Worm (Caenorhabditis elegans): ENCODE results near the gene srv-26.
"Not testable (repeated sequence)": the region's sequence is repeated elsewhere in the genome, so short reads cannot be mapped to it uniquely, and the experiment has no call there.

srv-26 gene

DNA sequence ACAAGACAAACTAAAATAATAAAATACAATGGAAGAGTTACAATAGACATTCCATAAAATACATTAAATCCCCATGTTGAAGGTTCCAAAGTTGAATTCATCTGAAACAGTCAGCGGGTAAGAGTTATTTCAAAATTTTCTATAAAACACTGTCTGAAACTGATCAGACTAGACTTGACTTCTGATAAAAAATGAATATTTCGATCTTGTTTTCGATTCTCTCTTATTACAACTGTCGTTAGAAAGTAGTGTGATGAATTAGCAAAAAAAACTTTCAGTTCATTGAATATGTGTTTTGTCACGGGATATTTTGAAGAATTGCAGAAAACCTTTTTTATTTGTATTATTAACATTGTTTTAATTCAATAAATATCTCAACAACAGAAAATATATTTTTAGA is at the start of gene srv-26:
Gene srv-26 (minus strand): TSS at position 101 of the 400 bp plus-strand sequence.
- TF ChIP-seq hlh-11 (tag; optimal IDR thresholded peaks at IDR 0.05) (no peak), arid-1 (GFP tag; conservative IDR thresholded peaks at IDR 0.05) (no peak), dpl-1 (GFP tag; optimal IDR thresholded peaks at IDR 0.05) (no peak), zip-2 (tag; optimal IDR thresholded peaks at IDR 0.05) (no peak), nhr-11 (tag; optimal IDR thresholded peaks at IDR 0.05) (no peak), snpc-1.2 (GFP tag; IDR thresholded peaks at IDR 0.05) (no peak), nhr-10 (tag; optimal IDR thresholded peaks at IDR 0.05) (no peak), ZK546.5 (tag; optimal IDR thresholded peaks at IDR 0.05) (no peak), ZK337.2 (GFP tag; IDR thresholded peaks at IDR 0.05) (no peak), nhr-25 (tag; optimal IDR thresholded peaks at IDR 0.05; ENCODE audit: borderline replicate concordance, insufficient read depth) (no peak), daf-12 (tag; optimal IDR thresholded peaks at IDR 0.05) (no peak), nhr-102 (tag; optimal IDR thresholded peaks at IDR 0.05) (no peak), mxl-3 (GFP tag; optimal IDR thresholded peaks at IDR 0.05) (no peak), hmg-1.1 (GFP tag; IDR thresholded peaks at IDR 0.05) (no peak)

DNA sequence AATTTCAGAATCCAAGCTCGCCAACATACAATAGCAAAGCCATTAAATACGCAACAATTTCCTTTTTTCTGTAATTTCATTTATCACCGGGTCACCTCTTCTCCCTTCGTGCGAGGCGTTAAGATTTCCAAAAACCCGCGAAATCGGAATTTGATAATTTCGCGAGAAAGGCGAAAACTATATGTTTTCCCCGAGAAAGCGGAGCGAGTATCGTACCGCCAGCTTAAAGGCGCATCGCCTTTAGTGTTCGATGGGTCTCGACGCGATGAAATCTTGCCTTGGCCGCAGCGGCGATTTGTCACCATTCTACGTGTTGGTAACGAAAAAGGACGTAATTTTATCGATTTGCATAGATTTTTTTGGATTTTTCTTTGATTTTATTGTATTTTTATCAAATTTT is 46.2 kb upstream of the srv-26 start:
- TF ChIP-seq snpc-1.2 (GFP tag; IDR thresholded peaks at IDR 0.05) = peak; percentile 75

DNA sequence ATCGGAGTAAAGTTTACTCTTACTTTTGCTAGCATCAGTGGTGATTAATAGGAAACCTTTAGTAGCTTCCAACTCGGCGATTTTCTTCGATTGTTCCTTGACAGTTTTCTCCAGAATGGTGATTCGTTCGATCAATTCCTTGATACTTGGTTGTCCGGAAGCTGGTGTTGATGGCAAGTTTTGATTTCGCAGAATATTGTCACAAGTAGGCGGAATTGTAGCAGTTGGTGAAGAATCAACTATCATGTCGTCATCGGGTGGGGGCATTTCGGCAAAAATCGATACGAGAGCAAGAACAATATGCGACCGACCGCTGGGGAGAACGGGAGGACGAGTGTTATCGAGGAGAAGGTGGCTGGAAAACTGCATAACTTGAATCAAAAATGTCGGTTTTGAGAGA is 45.5 kb upstream of the srv-26 start, which contains the start of gene Y73B6BL.289:
Gene Y73B6BL.289 (plus strand): TSS at position 301 of the 400 bp plus-strand sequence.
- not testable (repeated sequence) for TF ChIP-seq nhr-42 (GFP tag; IDR thresholded peaks at IDR 0.05); F26F4.8 (GFP tag; conservative IDR thresholded peaks at IDR 0.05); Y48G9A.11 (GFP tag; IDR thresholded peaks at IDR 0.05)

DNA sequence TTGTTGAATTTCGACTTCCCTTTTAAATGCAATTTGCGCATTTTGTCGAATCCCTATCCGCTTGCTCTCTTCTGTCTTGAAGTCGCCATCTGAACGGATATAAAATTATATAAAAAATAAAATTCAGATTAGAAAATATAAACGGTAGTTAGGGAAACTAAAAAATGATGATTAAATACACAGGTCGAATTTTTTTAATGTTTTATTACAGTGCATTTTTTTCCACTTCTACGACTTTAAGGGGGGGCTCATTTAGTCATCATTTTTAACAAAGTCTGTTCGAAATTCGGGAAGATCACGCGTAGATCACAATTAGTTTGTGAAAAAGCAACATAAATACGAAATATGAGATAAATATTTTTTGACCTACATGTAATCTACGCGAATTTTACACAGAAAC is 41.2 kb upstream of the srv-26 start, which contains the start of gene Y73B6BL.14:
Gene Y73B6BL.14 (minus strand): TSS at position 101 of the 400 bp plus-strand sequence.
- TF ChIP-seq arid-1 (GFP tag; conservative IDR thresholded peaks at IDR 0.05) = no peak
- no peak for TF ChIP-seq mes-2 (tag; optimal IDR thresholded peaks at IDR 0.05; ENCODE audit: poor library complexity, severe bottlenecking)
- no peak for TF ChIP-seq nhr-10 (tag; optimal IDR thresholded peaks at IDR 0.05)
- no peak for TF ChIP-seq dmd-9 (GFP tag; IDR thresholded peaks at IDR 0.05)
- no peak for TF ChIP-seq nhr-6 (tag; optimal IDR thresholded peaks at IDR 0.05)
- no peak for TF ChIP-seq dmd-8 (GFP tag; IDR thresholded peaks at IDR 0.05)
- TF ChIP-seq R02D3.7 (tag; optimal IDR thresholded peaks at IDR 0.05) = no peak
- TF ChIP-seq ceh-44 (GFP tag; IDR thresholded peaks at IDR 0.05) = no peak
- TF ChIP-seq rbr-2 (tag; optimal IDR thresholded peaks at IDR 0.05) = no peak
- no peak for TF ChIP-seq attf-4 (tag; optimal IDR thresholded peaks at IDR 0.05)
- no peak for TF ChIP-seq dve-1 (tag; optimal IDR thresholded peaks at IDR 0.05; ENCODE audit: insufficient read depth)
- no peak for TF ChIP-seq Y5F2A.4 (GFP tag; optimal IDR thresholded peaks at IDR 0.05)
- TF ChIP-seq daf-12 (tag; optimal IDR thresholded peaks at IDR 0.05) = no peak
- no peak for TF ChIP-seq nhr-77 (tag; optimal IDR thresholded peaks at IDR 0.05)
- TF ChIP-seq pqm-1 (tag; optimal IDR thresholded peaks at IDR 0.05) = no peak
- no peak for TF ChIP-seq nhr-48 (tag; optimal IDR thresholded peaks at IDR 0.05)

DNA sequence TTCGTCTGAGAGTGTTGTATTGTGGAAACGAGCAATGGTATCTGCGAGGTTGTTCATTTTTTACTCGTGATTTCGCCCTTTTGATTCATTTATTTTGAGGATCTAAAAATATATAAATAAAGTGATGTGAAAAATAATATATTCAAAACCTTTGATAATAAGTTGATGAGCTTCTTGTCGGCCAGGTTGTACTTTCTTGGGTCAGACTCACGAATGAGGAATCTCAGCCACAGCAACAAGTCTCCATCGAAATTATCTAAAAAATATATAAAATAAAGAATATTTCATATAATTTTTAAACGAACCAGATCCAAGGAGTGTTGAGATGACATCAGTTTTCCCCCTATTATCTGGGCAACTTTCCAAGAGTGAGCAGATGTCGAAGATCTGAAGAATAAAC is 40.8 kb upstream of the srv-26 start, which contains the start of gene Y73B6BL.288:
Gene Y73B6BL.288 (minus strand): TSS at position 101 of the 400 bp plus-strand sequence.
- TF ChIP-seq nhr-102 (tag; optimal IDR thresholded peaks at IDR 0.05) (no peak), ztf-11 (tag; optimal IDR thresholded peaks at IDR 0.05) (no peak), saeg-2 (GFP tag; IDR thresholded peaks at IDR 0.05) (no peak), ceh-28 (tag; optimal IDR thresholded peaks at IDR 0.05) (no peak), jun-1 (tag; optimal IDR thresholded peaks at IDR 0.05) (no peak), dmd-8 (GFP tag; IDR thresholded peaks at IDR 0.05) (no peak), F49E8.2 (tag; optimal IDR thresholded peaks at IDR 0.05; ENCODE audit: borderline replicate concordance) (no peak), lin-1 (GFP tag; IDR thresholded peaks at IDR 0.05) (no peak), Y48G9A.11 (GFP tag; IDR thresholded peaks at IDR 0.05) (no peak), dpl-1 (GFP tag; optimal IDR thresholded peaks at IDR 0.05) (no peak), aha-1 (tag) (no peak)

Data from whole organism, L4 larva.